Fruit fly (Drosophila melanogaster) whole organism: ENCODE data around the gene Hrb98DE.

ENCODE experiments used
- EcR ChIP-seq, 2 experiments: fragments of >200 bp; optimal IDR thresholded peaks; 2 replicates each; lab custom pipeline; 2017; ENCODE audit warnings: missing biosample characterization in 2 of 2, missing genetic modification characterization in 2 of 2, missing genetic modification reagents in 2 of 2
- pan ChIP-seq: fragments of >200 bp; optimal IDR thresholded peaks from 2 replicates; lab custom pipeline; 2017
- psq ChIP-seq: fragments of >200 bp; optimal IDR thresholded peaks from 2 replicates; lab custom pipeline; 2017
- usp ChIP-seq: fragments of >200 bp; optimal IDR thresholded peaks from 2 replicates; lab custom pipeline; 2017; ENCODE audit warnings: missing biosample characterization, missing genetic modification characterization, mixed read lengths

- TF ChIP-seq pan (lab: Kevin White, UChicago) (no peak), usp (GFP tag; lab: Kevin White, UChicago) (no peak), psq (lab: Kevin White, UChicago) (no peak), EcR (GFP tag; optimal IDR thresholded peaks at IDR 0.05; lab: Kevin White, UChicago) (no peak)
Measured at dm6 chr3R:28630861-28631260, 31.2 kb downstream of the Hrb98DE start.
